Worm (Caenorhabditis elegans) whole organism, L1 larva: ENCODE data around the gene npl-4.1.

Experiments
- C04F5.9 ChIP-seq: sonication (generic microtip); optimal IDR thresholded peaks from 2 replicates; lab custom pipeline; 2016; ENCODE audit warnings: missing genetic modification characterization, missing compliant biosample characterization
- C34B4.2 ChIP-seq: sonication (generic microtip); optimal IDR thresholded peaks from 2 replicates; lab custom pipeline; 2017; ENCODE audit warnings: mild to moderate bottlenecking, missing genetic modification characterization, missing compliant biosample characterization
- Y116A8C.19 ChIP-seq: sonication (generic microtip); optimal IDR thresholded peaks from 2 replicates; lab custom pipeline; 2016; ENCODE audit warnings: missing compliant biosample characterization, missing genetic modification characterization, borderline replicate concordance
- aha-1 ChIP-seq: fragments of 150-350 bp; optimal IDR thresholded peaks from 2 replicates; lab custom pipeline; 2014; ENCODE audit warnings: missing biosample characterization, missing genetic modification characterization
- alr-1 ChIP-seq: fragments of 200-800 bp; sonication (Bioruptor generic); optimal IDR thresholded peaks from 2 replicates; lab custom pipeline; 2018; ENCODE audit warnings: borderline replicate concordance, mild to moderate bottlenecking, missing genetic modification characterization, missing compliant biosample characterization
- ceh-82 ChIP-seq, 3 experiments: fragments of 150-350 bp in 1 of 3; sonication (generic microtip) in 2 of 3; optimal IDR thresholded peaks; 2 replicates each; lab custom pipeline; 2014 to 2017; ENCODE audit warnings: missing biosample characterization in 3 of 3, missing genetic modification characterization in 3 of 3
- ceh-90 ChIP-seq: sonication (generic microtip); optimal IDR thresholded peaks from 2 replicates; lab custom pipeline; 2016; ENCODE audit warnings: missing genetic modification characterization, missing compliant biosample characterization
- efl-1 ChIP-seq, 4 experiments: fragments of 150-350 bp; optimal IDR thresholded peaks in 3 of 4; peaks in 1 of 4; 1 replicate in 1 of 4; 2 replicates in 3 of 4; lab custom pipeline; 2014; ENCODE audit warnings: missing biosample characterization in 2 of 4, missing genetic modification characterization in 2 of 4, missing genetic modification reagents in 2 of 4
- egl-27 ChIP-seq, 2 experiments: fragments of 150-350 bp in 1 of 2; sonication (generic microtip); optimal IDR thresholded peaks; 3 replicates each; lab custom pipeline; 2017 to 2018; ENCODE audit warnings: missing biosample characterization in 2 of 2, missing genetic modification characterization in 2 of 2, missing genetic modification reagents in 2 of 2
- elt-2 ChIP-seq: sonication (generic microtip); optimal IDR thresholded peaks from 2 replicates; lab custom pipeline; 2016; ENCODE audit warnings: missing genetic modification characterization, mild to moderate bottlenecking, inconsistent platforms, missing compliant biosample characterization, missing genetic modification reagents
- fkh-10 ChIP-seq: sonication (generic microtip); optimal IDR thresholded peaks from 2 replicates; lab custom pipeline; 2017; ENCODE audit warnings: missing biosample characterization, missing genetic modification reagents, missing genetic modification characterization
- fkh-4 ChIP-seq: sonication (generic microtip); optimal IDR thresholded peaks from 2 replicates; lab custom pipeline; 2016; ENCODE audit warnings: missing compliant biosample characterization, missing genetic modification characterization, borderline replicate concordance
- grh-1 ChIP-seq: fragments of 200-800 bp; sonication (Bioruptor generic); IDR thresholded peaks from 2 replicates; pipeline ENCODE4 v1.3.6; 2022; ENCODE audit warnings: missing genetic modification reagents, missing genetic modification characterization, missing compliant biosample characterization
- hlh-17 ChIP-seq: fragments of 200-800 bp; sonication (Bioruptor generic); optimal IDR thresholded peaks from 2 replicates; lab custom pipeline; 2018; ENCODE audit warnings: missing genetic modification characterization, mild to moderate bottlenecking, missing compliant biosample characterization, moderate library complexity, borderline replicate concordance
- hpl-2 ChIP-seq: fragments of 150-350 bp; optimal IDR thresholded peaks from 2 replicates; lab custom pipeline; 2014; ENCODE audit warnings: missing biosample characterization, missing genetic modification reagents, missing genetic modification characterization
- isw-1 ChIP-seq: fragments of 200-800 bp; sonication (Bioruptor generic); IDR thresholded peaks from 2 replicates; pipeline ENCODE4 v1.3.6; 2022; ENCODE audit warnings: missing genetic modification characterization, missing compliant biosample characterization
- lsy-2 ChIP-seq, 2 experiments: fragments of 150-350 bp; optimal IDR thresholded peaks; 2 replicates each; lab custom pipeline; 2014; ENCODE audit warnings: missing biosample characterization in 2 of 2, missing genetic modification characterization in 2 of 2
- mef-2 ChIP-seq: fragments of 150-350 bp; optimal IDR thresholded peaks from 2 replicates; lab custom pipeline; 2014; ENCODE audit warnings: missing biosample characterization, missing genetic modification characterization
- mep-1 ChIP-seq: fragments of 150-350 bp; optimal IDR thresholded peaks from 2 replicates; lab custom pipeline; 2014; ENCODE audit warnings: missing biosample characterization, missing genetic modification characterization
- nhr-12 ChIP-seq: sonication (generic microtip); optimal IDR thresholded peaks from 2 replicates; lab custom pipeline; 2017; ENCODE audit warnings: missing biosample characterization, missing genetic modification characterization
- nhr-19 ChIP-seq: fragments of 200-800 bp; sonication (Bioruptor generic); conservative IDR thresholded peaks from 2 replicates; pipeline ENCODE4 v1.3.6; 2022; ENCODE audit warnings: missing genetic modification characterization, missing compliant biosample characterization
- nhr-237 ChIP-seq: fragments of 150-350 bp; optimal IDR thresholded peaks from 2 replicates; lab custom pipeline; 2014; ENCODE audit warnings: missing biosample characterization, missing genetic modification characterization
- nhr-28 ChIP-seq: fragments of 150-350 bp; optimal IDR thresholded peaks from 2 replicates; lab custom pipeline; 2014; ENCODE audit warnings: missing biosample characterization, missing genetic modification characterization
- nhr-84 ChIP-seq: sonication (generic microtip); optimal IDR thresholded peaks from 2 replicates; lab custom pipeline; 2017; ENCODE audit warnings: missing biosample characterization, missing genetic modification characterization
- nhr-85 ChIP-seq: sonication (generic microtip); peaks from one replicate; lab custom pipeline; 2016; ENCODE audit warnings: missing genetic modification characterization, inconsistent platforms, missing compliant biosample characterization
- pax-3 ChIP-seq: fragments of 200-800 bp; sonication (Bioruptor generic); optimal IDR thresholded peaks from 2 replicates; lab custom pipeline; 2018; ENCODE audit warnings: mild to moderate bottlenecking, missing genetic modification characterization, moderate library complexity, missing compliant biosample characterization
- pqm-1 ChIP-seq: sonication (generic microtip); optimal IDR thresholded peaks from 3 replicates; lab custom pipeline; 2017; ENCODE audit warnings: missing biosample characterization, missing genetic modification characterization
- skn-1 ChIP-seq: fragments of 150-350 bp; optimal IDR thresholded peaks from 2 replicates; lab custom pipeline; 2014; ENCODE audit warnings: missing biosample characterization, missing genetic modification characterization
- snpc-4 ChIP-seq: fragments of 150-350 bp; optimal IDR thresholded peaks from 2 replicates; lab custom pipeline; 2014; ENCODE audit warnings: missing biosample characterization, missing genetic modification characterization
- snu-23 ChIP-seq: sonication (generic microtip); optimal IDR thresholded peaks from 2 replicates; lab custom pipeline; 2016; ENCODE audit warnings: missing genetic modification characterization, missing compliant biosample characterization
- unc-130 ChIP-seq: fragments of 150-350 bp; optimal IDR thresholded peaks from 2 replicates; lab custom pipeline; 2017; ENCODE audit warnings: missing biosample characterization, missing genetic modification characterization, inconsistent platforms
- unc-30 ChIP-seq: sonication (generic microtip); optimal IDR thresholded peaks from 2 replicates; lab custom pipeline; 2017; ENCODE audit warnings: missing biosample characterization, missing genetic modification characterization
- vab-15 ChIP-seq: sonication (generic microtip); optimal IDR thresholded peaks from 2 replicates; lab custom pipeline; 2017; ENCODE audit warnings: missing genotype, mild to moderate bottlenecking, missing genetic modification characterization, missing compliant biosample characterization
- zag-1 ChIP-seq: fragments of 150-350 bp; optimal IDR thresholded peaks from 2 replicates; lab custom pipeline; 2014; ENCODE audit warnings: missing biosample characterization, missing genetic modification characterization
- ztf-11 ChIP-seq, 2 experiments: sonication (generic microtip); optimal IDR thresholded peaks; 2 replicates each; lab custom pipeline; 2016 to 2017; ENCODE audit warnings: missing genetic modification characterization in 2 of 2, missing biosample characterization in 1 of 2, missing compliant biosample characterization in 1 of 2

npl-4.1 gene

ce11 chrII:5665029-5665428, 33.9 kb downstream of the npl-4.1 start, which contains the start of gene C25H3.15:
C25H3.15 (plus strand) TSS chrII:5665329.
- TF ChIP-seq mef-2 (no peak), snu-23 (GFP tag; lab: Kevin White, UChicago) (no peak), efl-1 (optimal IDR thresholded peaks at IDR 0.05; lab: Kevin White, UChicago) (no peak), efl-1 (GFP tag; optimal IDR thresholded peaks at IDR 0.05 in 1 of 2; lab: Kevin White, UChicago) (no peak), nhr-237 (tag; lab: Kevin White, UChicago) (no peak), elt-2 (no peak), pqm-1 (tag; lab: Kevin White, UChicago) (no peak), vab-15 (no peak), unc-30 (tag; lab: Kevin White, UChicago) (no peak)
- TF ChIP-seq, all 84 proteins: peak for 0

- TF ChIP-seq elt-2 (no peak), pax-3 (tag; lab: Kevin White, UChicago) (no peak), nhr-28 (no peak), hpl-2 (GFP tag; lab: Kevin White, UChicago) (no peak), ceh-82 (tag; optimal IDR thresholded peaks at IDR 0.05; lab: Kevin White, UChicago) (no peak), snu-23 (GFP tag; lab: Kevin White, UChicago) (no peak), fkh-4 (tag; lab: Kevin White, UChicago) (no peak), hlh-17 (GFP tag; lab: Kevin White, UChicago) (no peak), vab-15 (no peak), isw-1 (GFP tag; lab: Robert Waterston, UW) (no peak), nhr-85 (no peak), nhr-19 (GFP tag; lab: Robert Waterston, UW) (no peak), egl-27 (tag; optimal IDR thresholded peaks at IDR 0.05; lab: Kevin White, UChicago) (no peak), grh-1 (GFP tag; lab: Robert Waterston, UW) (no peak), C34B4.2 (tag; lab: Kevin White, UChicago) (no peak)
These were observed 34.8 kb downstream of the npl-4.1 start, which contains the start of gene C25H3.16 for ce11 chrII:5665991-5666390. C25H3.16 (plus strand) TSS chrII:5666291.

- TF ChIP-seq nhr-85, result no peak
These were observed 36.4 kb downstream of the npl-4.1 start for ce11 chrII:5667540-5667939.

- TF ChIP-seq fkh-10 (GFP tag; lab: Kevin White, UChicago), result no peak
- no peak for TF ChIP-seq aha-1 (tag; lab: Kevin White, UChicago)
- no peak for TF ChIP-seq ceh-82 (tag; optimal IDR thresholded peaks at IDR 0.05; lab: Kevin White, UChicago)
- TF ChIP-seq snpc-4 (tag; lab: Kevin White, UChicago), result no peak
- no peak for TF ChIP-seq hlh-17 (GFP tag; lab: Kevin White, UChicago)
- no peak for TF ChIP-seq ceh-90 (tag; lab: Kevin White, UChicago)
- TF ChIP-seq grh-1 (GFP tag; lab: Robert Waterston, UW), result no peak
- TF ChIP-seq mep-1, result no peak
- no peak for TF ChIP-seq isw-1 (GFP tag; lab: Robert Waterston, UW)
- TF ChIP-seq unc-130 (tag; lab: Kevin White, UChicago), result no peak
- no peak for TF ChIP-seq Y116A8C.19 (tag; lab: Kevin White, UChicago)
- TF ChIP-seq lsy-2 (tag; optimal IDR thresholded peaks at IDR 0.05; lab: Kevin White, UChicago), result no peak
- no peak for TF ChIP-seq nhr-84
- TF ChIP-seq C04F5.9 (tag; lab: Kevin White, UChicago), result no peak
- no peak for TF ChIP-seq skn-1
- TF ChIP-seq vab-15, result no peak
These were observed 37.7 kb downstream of the npl-4.1 start, which contains the start of gene C25H3.7 for ce11 chrII:5668830-5669229. C25H3.7 (minus strand) TSS chrII:5668930.

ce11 chrII:5669580-5669979, 38.4 kb downstream of the npl-4.1 start, which contains the start of gene C25H3.17:
C25H3.17 (minus strand) TSS chrII:5669680.
- TF ChIP-seq skn-1, result no peak
- no peak for TF ChIP-seq isw-1 (GFP tag; lab: Robert Waterston, UW)
- TF ChIP-seq nhr-237 (tag; lab: Kevin White, UChicago), result no peak
- TF ChIP-seq hpl-2 (GFP tag; lab: Kevin White, UChicago), result no peak
- no peak for TF ChIP-seq zag-1 (tag; lab: Kevin White, UChicago)
- TF ChIP-seq nhr-28, result no peak
- TF ChIP-seq alr-1 (tag; lab: Kevin White, UChicago), result no peak
- no peak for TF ChIP-seq vab-15
- TF ChIP-seq fkh-10 (GFP tag; lab: Kevin White, UChicago), result no peak
- no peak for TF ChIP-seq ztf-11 (tag; optimal IDR thresholded peaks at IDR 0.05; lab: Kevin White, UChicago)
- no peak for TF ChIP-seq nhr-12 (tag; lab: Kevin White, UChicago)
- TF ChIP-seq, all 84 proteins: peak for 0
